Worm (Caenorhabditis elegans) whole organism, mixed stage, embryonic: ENCODE measurements around the gene par-5.
A peak's percentile ranks its signal among the peaks of the same experiment; 100 is the strongest.

ENCODE experiments used
- M03D4.4 ChIP-seq: sonication (generic microtip); optimal IDR thresholded peaks from 2 replicates; lab custom pipeline; 2017; ENCODE audit warnings: mild to moderate bottlenecking, missing genetic modification characterization, missing compliant biosample characterization
- bed-3 ChIP-seq: fragments of 200-800 bp; sonication (Bioruptor generic); optimal IDR thresholded peaks from 3 replicates; lab custom pipeline; 2018; ENCODE audit warnings: mild to moderate bottlenecking, missing genetic modification characterization, moderate library complexity, missing compliant biosample characterization
- blmp-1 ChIP-seq: fragments of 150-350 bp; optimal IDR thresholded peaks from 2 replicates; lab custom pipeline; 2014; ENCODE audit warnings: missing biosample characterization, missing genetic modification characterization
- ceh-39 ChIP-seq: fragments of 150-350 bp; optimal IDR thresholded peaks from 2 replicates; lab custom pipeline; 2014; ENCODE audit warnings: missing biosample characterization, missing genetic modification characterization
- ceh-43 ChIP-seq: fragments of 200-800 bp; sonication (Bioruptor generic); optimal IDR thresholded peaks from 2 replicates; lab custom pipeline; 2018; ENCODE audit warnings: mild to moderate bottlenecking, missing genetic modification characterization, moderate library complexity, missing compliant biosample characterization
- ceh-83 ChIP-seq: fragments of 200-800 bp; sonication (Bioruptor generic); optimal IDR thresholded peaks from 2 replicates; lab custom pipeline; 2018; ENCODE audit warnings: mild to moderate bottlenecking, missing genetic modification characterization, missing compliant biosample characterization
- ces-1 ChIP-seq: fragments of 150-350 bp; optimal IDR thresholded peaks from 2 replicates; lab custom pipeline; 2014; ENCODE audit warnings: missing biosample characterization, missing genetic modification reagents, missing genetic modification characterization
- cnd-1 ChIP-seq: fragments of 200-800 bp; sonication (Bioruptor generic); optimal IDR thresholded peaks from 2 replicates; lab custom pipeline; 2018; ENCODE audit warnings: mild to moderate bottlenecking, missing genetic modification characterization, missing compliant biosample characterization
- drap-1 ChIP-seq: fragments of 200-800 bp; sonication (Bioruptor generic); optimal IDR thresholded peaks from 3 replicates; lab custom pipeline; 2018; ENCODE audit warnings: mild to moderate bottlenecking, missing genetic modification characterization, missing compliant biosample characterization
- elt-1 ChIP-seq: sonication (generic microtip); optimal IDR thresholded peaks from 2 replicates; lab custom pipeline; 2017; ENCODE audit warnings: missing genetic modification characterization, mild to moderate bottlenecking, missing compliant biosample characterization, antibody characterized with exemption, moderate library complexity, borderline replicate concordance; ENCODE audit not compliant: insufficient read depth
- elt-3 ChIP-seq: fragments of 150-350 bp; optimal IDR thresholded peaks from 2 replicates; lab custom pipeline; 2014; ENCODE audit warnings: missing biosample characterization, missing genetic modification characterization
- flh-1 ChIP-seq: fragments of 200-800 bp; sonication (Bioruptor generic); optimal IDR thresholded peaks from 2 replicates; lab custom pipeline; 2018; ENCODE audit warnings: mild to moderate bottlenecking, missing genetic modification characterization, moderate library complexity, missing compliant biosample characterization
- ham-2 ChIP-seq: fragments of 200-800 bp; sonication (Bioruptor generic); optimal IDR thresholded peaks from 2 replicates; lab custom pipeline; 2018; ENCODE audit warnings: mild to moderate bottlenecking, missing genetic modification characterization, missing compliant biosample characterization
- hlh-1 ChIP-seq: fragments of 150-350 bp; optimal IDR thresholded peaks from 2 replicates; lab custom pipeline; 2014; ENCODE audit warnings: missing biosample characterization, missing genetic modification reagents, missing genetic modification characterization
- lin-13 ChIP-seq: fragments of 150-350 bp; optimal IDR thresholded peaks from 2 replicates; lab custom pipeline; 2014; ENCODE audit warnings: missing biosample characterization, missing genetic modification characterization
- lin-32 ChIP-seq: fragments of 200-800 bp; sonication (Bioruptor generic); optimal IDR thresholded peaks from 2 replicates; lab custom pipeline; 2018; ENCODE audit warnings: mild to moderate bottlenecking, missing genetic modification characterization, missing compliant biosample characterization
- lsy-2 ChIP-seq: fragments of 150-350 bp; optimal IDR thresholded peaks from 2 replicates; lab custom pipeline; 2014; ENCODE audit warnings: missing biosample characterization, missing genetic modification characterization
- mab-5 ChIP-seq: fragments of 150-350 bp; optimal IDR thresholded peaks from 2 replicates; lab custom pipeline; 2014; ENCODE audit warnings: missing biosample characterization, missing genetic modification characterization
- mep-1 ChIP-seq: fragments of 150-350 bp; optimal IDR thresholded peaks from 2 replicates; lab custom pipeline; 2017; ENCODE audit warnings: missing biosample characterization, missing genetic modification reagents, missing genetic modification characterization, inconsistent platforms
- mls-2 ChIP-seq: sonication (generic microtip); optimal IDR thresholded peaks from 2 replicates; lab custom pipeline; 2016; ENCODE audit warnings: mild to moderate bottlenecking, missing genetic modification characterization, moderate library complexity, missing compliant biosample characterization
- nhr-12 ChIP-seq: fragments of 150-350 bp; optimal IDR thresholded peaks from 2 replicates; lab custom pipeline; 2014; ENCODE audit warnings: missing biosample characterization, missing genetic modification characterization
- nhr-2 ChIP-seq: fragments of 150-350 bp; optimal IDR thresholded peaks from 2 replicates; lab custom pipeline; 2014; ENCODE audit warnings: missing biosample characterization, missing genetic modification characterization
- nhr-237 ChIP-seq: fragments of 150-350 bp; optimal IDR thresholded peaks from 2 replicates; lab custom pipeline; 2014; ENCODE audit warnings: missing biosample characterization, missing genetic modification characterization
- nhr-28 ChIP-seq: fragments of 150-350 bp; optimal IDR thresholded peaks from 2 replicates; lab custom pipeline; 2014; ENCODE audit warnings: missing biosample characterization, missing genetic modification characterization
- nhr-76 ChIP-seq: sonication (generic microtip); optimal IDR thresholded peaks from 2 replicates; lab custom pipeline; 2017; ENCODE audit warnings: missing biosample characterization, missing genetic modification characterization
- pha-4 ChIP-seq: fragments of 150-350 bp; optimal IDR thresholded peaks from 2 replicates; lab custom pipeline; 2018; ENCODE audit warnings: missing biosample characterization, missing genetic modification reagents, missing genetic modification characterization
- sem-2 ChIP-seq: fragments of 200-800 bp; sonication (Bioruptor generic); optimal IDR thresholded peaks from 2 replicates; lab custom pipeline; 2018; ENCODE audit warnings: mild to moderate bottlenecking, missing genetic modification characterization, missing compliant biosample characterization
- snpc-4 ChIP-seq: fragments of 150-350 bp; optimal IDR thresholded peaks from 2 replicates; lab custom pipeline; 2014; ENCODE audit warnings: missing biosample characterization, missing genetic modification characterization
- sptf-1 ChIP-seq: sonication (generic microtip); optimal IDR thresholded peaks from 2 replicates; lab custom pipeline; 2017; ENCODE audit warnings: mild to moderate bottlenecking, missing genetic modification characterization, moderate library complexity, missing compliant biosample characterization
- tbx-8 ChIP-seq: fragments of 200-800 bp; sonication (Bioruptor generic); optimal IDR thresholded peaks from 2 replicates; lab custom pipeline; 2018; ENCODE audit warnings: mild to moderate bottlenecking, missing genetic modification characterization, moderate library complexity, missing compliant biosample characterization
- unc-120 ChIP-seq: sonication (generic microtip); optimal IDR thresholded peaks from 2 replicates; lab custom pipeline; 2017; ENCODE audit warnings: missing genetic modification characterization, missing compliant biosample characterization; ENCODE audit not compliant: poor library complexity, severe bottlenecking
- unc-39 ChIP-seq: fragments of 150-350 bp; optimal IDR thresholded peaks from 2 replicates; lab custom pipeline; 2014; ENCODE audit warnings: missing biosample characterization, missing genetic modification characterization
- unc-62 ChIP-seq: fragments of 150-350 bp; optimal IDR thresholded peaks from 2 replicates; lab custom pipeline; 2014; ENCODE audit warnings: missing biosample characterization, missing genetic modification reagents, missing genetic modification characterization
- zip-8 ChIP-seq: fragments of 150-350 bp; optimal IDR thresholded peaks from 2 replicates; lab custom pipeline; 2014; ENCODE audit warnings: missing biosample characterization, missing genetic modification characterization
- ztf-11 ChIP-seq: fragments of 150-350 bp; optimal IDR thresholded peaks from 2 replicates; lab custom pipeline; 2014; ENCODE audit warnings: missing biosample characterization, missing genetic modification characterization

par-5 gene

DNA sequence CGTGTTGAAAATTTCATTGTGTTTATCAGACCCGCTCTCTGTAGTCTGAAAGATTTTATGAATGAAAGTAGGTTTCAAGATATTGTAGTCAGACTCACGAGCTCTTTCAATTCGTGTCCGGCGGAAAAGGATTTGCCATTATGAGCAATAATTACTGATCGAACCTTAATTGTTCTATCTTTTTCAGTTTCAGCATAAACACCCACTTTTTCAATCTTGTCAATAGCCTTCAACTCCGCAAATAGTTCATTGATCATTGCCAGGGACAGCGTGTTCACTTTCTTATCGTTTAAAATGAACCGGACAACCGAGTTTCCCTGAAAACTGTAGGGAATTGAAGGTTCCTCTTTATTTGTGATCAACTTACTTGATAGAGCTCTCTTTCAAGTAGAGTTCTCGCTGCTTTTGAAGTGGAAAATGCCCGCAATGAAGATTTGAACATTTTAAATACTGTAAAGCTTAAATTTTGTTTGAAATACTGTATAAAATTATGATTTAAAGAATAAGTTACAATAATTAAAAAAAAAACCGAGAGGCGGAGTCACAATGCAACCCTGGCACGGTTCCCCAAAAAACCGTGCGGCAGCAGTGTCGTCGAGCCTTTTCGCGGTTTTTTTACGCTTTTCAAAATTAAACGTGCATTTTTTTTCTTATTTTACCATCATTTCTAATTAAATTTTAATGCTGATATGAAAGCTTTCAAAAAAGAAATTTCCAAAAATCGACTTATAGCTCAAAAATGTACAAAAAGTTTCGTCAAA lies 34.4 kb upstream of the par-5 start, which contains the start of gene ech-2:
Gene ech-2 (minus strand): TSS at position 452 of the 761 bp plus-strand sequence.
- peak; percentile 60 for TF ChIP-seq mep-1 (tag; lab: Kevin White, UChicago)
- peak; percentile 27 for TF ChIP-seq hlh-1 (tag; lab: Kevin White, UChicago)
- no peak for TF ChIP-seq ham-2
- peak; percentile 4 for TF ChIP-seq lsy-2

DNA sequence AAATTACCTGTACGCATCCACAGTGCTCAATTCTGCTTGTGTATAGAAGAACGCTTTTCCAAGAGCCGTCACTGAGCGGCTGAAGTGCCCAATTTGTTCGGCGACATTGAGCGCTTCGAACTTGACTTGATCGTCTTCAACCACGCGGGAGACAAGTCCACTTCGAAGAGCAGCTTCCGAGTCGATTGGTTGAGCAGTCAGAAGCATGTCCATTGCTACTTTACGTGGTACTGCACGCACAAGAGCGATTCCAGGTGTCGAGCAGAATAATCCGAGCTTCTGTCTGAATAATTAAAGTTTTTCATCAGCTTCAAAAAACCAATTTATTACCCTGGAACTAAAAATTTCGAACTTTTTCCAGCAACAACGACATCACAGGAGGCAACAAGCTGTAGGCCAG lies 33.7 kb upstream of the par-5 start:
- TF ChIP-seq nhr-2: no peak
- TF ChIP-seq sptf-1 (tag; lab: Kevin White, UChicago): no peak
- TF ChIP-seq ceh-43 (GFP tag; lab: Kevin White, UChicago): no peak
- TF ChIP-seq ceh-83: no peak
- TF ChIP-seq nhr-76 (tag; lab: Kevin White, UChicago): no peak
- TF ChIP-seq hlh-1 (tag; lab: Kevin White, UChicago): no peak
- no peak for TF ChIP-seq flh-1 (GFP tag; lab: Kevin White, UChicago)
- no peak for TF ChIP-seq ztf-11 (tag; lab: Kevin White, UChicago)
- TF ChIP-seq pha-4 (tag; lab: Kevin White, UChicago): no peak
- no peak for TF ChIP-seq ceh-39
- no peak for TF ChIP-seq elt-3 (tag; lab: Kevin White, UChicago)
- no peak for TF ChIP-seq blmp-1 (tag; lab: Kevin White, UChicago)
- no peak for TF ChIP-seq tbx-8 (GFP tag; lab: Kevin White, UChicago)
- TF ChIP-seq lin-13 (tag; lab: Kevin White, UChicago): no peak
- TF ChIP-seq snpc-4: no peak
- no peak for TF ChIP-seq mab-5 (tag; lab: Kevin White, UChicago)

DNA sequence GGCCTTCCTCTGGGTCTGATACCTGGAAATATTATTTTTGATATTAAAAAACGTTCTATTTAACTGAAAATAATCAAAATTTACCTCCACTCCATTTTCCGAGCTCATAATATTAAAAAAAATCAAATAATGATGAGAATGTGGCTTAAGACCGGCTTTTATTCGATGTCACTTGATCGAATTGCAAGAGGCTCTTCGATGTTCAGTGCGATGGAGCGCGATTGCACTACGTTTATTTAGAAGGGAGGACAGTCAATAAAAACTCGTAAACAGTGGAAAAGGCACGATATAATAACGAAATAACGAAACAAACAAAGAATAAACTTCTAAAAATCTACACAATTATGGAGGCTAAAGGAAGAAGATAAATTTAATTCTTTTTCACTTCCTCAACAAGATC lies 33.1 kb upstream of the par-5 start, which contains the start of gene tag-30:
Gene tag-30 (minus strand): TSS at position 383 of the 400 bp plus-strand sequence.
- TF ChIP-seq unc-39 (tag; lab: Kevin White, UChicago) (no peak), tbx-8 (GFP tag; lab: Kevin White, UChicago) (no peak), ceh-43 (GFP tag; lab: Kevin White, UChicago) (no peak), nhr-76 (tag; lab: Kevin White, UChicago) (no peak), drap-1 (peak; percentile 8), lin-32 (no peak), unc-62 (GFP tag; lab: Kevin White, UChicago) (no peak), nhr-237 (tag; lab: Kevin White, UChicago) (no peak), sptf-1 (tag; lab: Kevin White, UChicago) (peak; percentile 24), mls-2 (tag; lab: Kevin White, UChicago) (no peak), hlh-1 (tag; lab: Kevin White, UChicago) (peak; percentile 29), cnd-1 (no peak), blmp-1 (tag; lab: Kevin White, UChicago) (no peak), mep-1 (tag; lab: Kevin White, UChicago) (peak; percentile 60), ham-2 (no peak), ztf-11 (tag; lab: Kevin White, UChicago) (no peak), elt-3 (tag; lab: Kevin White, UChicago) (no peak), snpc-4 (no peak), mab-5 (tag; lab: Kevin White, UChicago) (no peak), flh-1 (GFP tag; lab: Kevin White, UChicago) (no peak), unc-120 (no peak), nhr-2 (no peak), ceh-83 (no peak), ces-1 (peak; percentile 75), nhr-28 (tag; lab: Kevin White, UChicago) (no peak), zip-8 (tag; lab: Kevin White, UChicago) (no peak), M03D4.4 (tag; lab: Kevin White, UChicago) (no peak), bed-3 (GFP tag; lab: Kevin White, UChicago) (no peak), ceh-39 (peak; percentile 34), sem-2 (GFP tag; lab: Kevin White, UChicago) (no peak), elt-1 (no peak), lsy-2 (peak; percentile 2), pha-4 (tag; lab: Kevin White, UChicago) (peak; percentile 81), nhr-12 (tag; lab: Kevin White, UChicago) (no peak), lin-13 (tag; lab: Kevin White, UChicago) (no peak)
